Fruit fly (Drosophila melanogaster) whole organism, prepupa: ENCODE results near the gene CG32373.

ENCODE experiments used
- Blimp-1 ChIP-seq: fragments of 200-800 bp; sonication (Bioruptor generic); optimal IDR thresholded peaks from 3 replicates; lab custom pipeline; 2017; ENCODE audit warnings: missing biosample characterization, missing genetic modification characterization, mild to moderate bottlenecking, moderate library complexity, missing genetic modification reagents
- CG31627 ChIP-seq: fragments of 200-800 bp; sonication (Bioruptor generic); optimal IDR thresholded peaks from 3 replicates; lab custom pipeline; 2016; ENCODE audit warnings: missing biosample characterization, missing genetic modification characterization
- CG3919 ChIP-seq: fragments of 200-800 bp; sonication (Bioruptor generic); optimal IDR thresholded peaks from 3 replicates; lab custom pipeline; 2016; ENCODE audit warnings: missing biosample characterization, missing genetic modification characterization
- Hr39 ChIP-seq: fragments of 200-800 bp; sonication (Bioruptor generic); optimal IDR thresholded peaks from 2 replicates; lab custom pipeline; 2016; ENCODE audit warnings: missing biosample characterization, missing genetic modification characterization
- Sox14 ChIP-seq: fragments of 200-800 bp; sonication (Bioruptor generic); optimal IDR thresholded peaks from 3 replicates; lab custom pipeline; 2016; ENCODE audit warnings: missing biosample characterization, missing genetic modification characterization
- fkh ChIP-seq: fragments of 200-800 bp; sonication (Bioruptor generic); optimal IDR thresholded peaks from 3 replicates; lab custom pipeline; 2017; ENCODE audit warnings: missing biosample characterization, mild to moderate bottlenecking, missing genetic modification characterization, moderate library complexity
- salr ChIP-seq, 2 experiments: fragments of 200-800 bp; sonication (Bioruptor generic); optimal IDR thresholded peaks; 3 replicates each; lab custom pipeline; 2016 to 2018; ENCODE audit warnings: missing biosample characterization in 2 of 2, missing genetic modification characterization in 2 of 2, mild to moderate bottlenecking in 1 of 2
- ss ChIP-seq, 2 experiments: fragments of 200-800 bp; sonication (Bioruptor generic); optimal IDR thresholded peaks; 2 replicates in 1 of 2; 3 replicates in 1 of 2; lab custom pipeline; 2017 to 2018; ENCODE audit warnings: mild to moderate bottlenecking in 2 of 2, missing biosample characterization in 2 of 2, missing genetic modification characterization in 2 of 2, moderate library complexity in 1 of 2

DNA sequence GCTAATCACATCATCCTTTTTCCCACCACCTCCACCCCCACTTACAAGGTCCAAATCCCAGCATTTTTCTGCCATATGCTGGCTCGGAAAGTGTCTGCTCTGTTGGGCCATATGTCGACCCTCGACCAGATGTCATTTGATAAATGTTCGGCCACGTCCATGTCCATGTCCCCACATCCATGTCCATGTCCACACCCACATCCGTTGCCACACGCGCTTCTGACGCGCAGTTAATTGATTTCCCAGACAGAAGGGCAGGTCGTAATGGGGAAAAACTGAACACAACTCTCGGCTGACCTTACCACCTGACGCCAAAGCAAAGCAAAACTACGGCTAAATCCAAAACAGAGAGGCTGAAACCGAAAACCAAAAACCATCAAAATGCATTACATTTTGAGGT is 136.6 kb downstream of the CG32373 start:
- TF ChIP-seq Sox14 (GFP tag; lab: Kevin White, UChicago) (no peak), CG3919 (GFP tag; lab: Kevin White, UChicago) (no peak), fkh (GFP tag; lab: Kevin White, UChicago) (no peak), salr (GFP tag; optimal IDR thresholded peaks at IDR 0.05; lab: Kevin White, UChicago) (no peak), CG31627 (GFP tag; lab: Kevin White, UChicago) (no peak), Hr39 (GFP tag; lab: Kevin White, UChicago) (no peak), ss (GFP tag; optimal IDR thresholded peaks at IDR 0.05; lab: Kevin White, UChicago) (no peak), Blimp-1 (GFP tag; lab: Kevin White, UChicago) (no peak)
